Worm (Caenorhabditis elegans) whole organism, early embryonic: Measurements from ENCODE around the gene Y66D12A.21.

Experiments
- F13C5.2 ChIP-seq: sonication (generic microtip); optimal IDR thresholded peaks from 2 replicates; lab custom pipeline; 2017; ENCODE audit warnings: mild to moderate bottlenecking, missing genetic modification characterization, inconsistent platforms, missing compliant biosample characterization
- aly-1 ChIP-seq: sonication (generic microtip); optimal IDR thresholded peaks from 2 replicates; lab custom pipeline; 2016; ENCODE audit warnings: missing genetic modification characterization, missing compliant biosample characterization
- ama-1 ChIP-seq: fragments of 150-350 bp; optimal IDR thresholded peaks from 2 replicates; lab custom pipeline; 2014
- ceh-13 ChIP-seq: fragments of 200-800 bp; sonication (Bioruptor generic); optimal IDR thresholded peaks from 2 replicates; lab custom pipeline; 2018; ENCODE audit warnings: mild to moderate bottlenecking, missing genetic modification characterization, missing compliant biosample characterization
- flt-1 ChIP-seq: fragments of 200-800 bp; sonication (Bioruptor generic); IDR thresholded peaks from 2 replicates; pipeline ENCODE4 v1.3.6; 2022; ENCODE audit warnings: missing genetic modification characterization, missing compliant biosample characterization
- hmbx-1 ChIP-seq: sonication (generic microtip); optimal IDR thresholded peaks from 2 replicates; lab custom pipeline; 2016; ENCODE audit warnings: mild to moderate bottlenecking, missing genetic modification characterization, missing compliant biosample characterization
- scrt-1 ChIP-seq: fragments of 200-800 bp; sonication (Bioruptor generic); IDR thresholded peaks from 2 replicates; pipeline ENCODE4 v1.3.6; 2022; ENCODE audit warnings: missing genetic modification characterization, missing compliant biosample characterization
- sea-1 ChIP-seq: fragments of 200-800 bp; sonication (Bioruptor generic); conservative IDR thresholded peaks from 2 replicates; pipeline ENCODE4 v1.3.6; 2022; ENCODE audit warnings: missing genetic modification characterization, missing compliant biosample characterization
- tbx-11 ChIP-seq: fragments of 200-800 bp; sonication (Bioruptor generic); IDR thresholded peaks from 2 replicates; pipeline ENCODE4 v1.3.6; 2022; ENCODE audit warnings: missing genetic modification characterization, missing compliant biosample characterization
- tbx-37 ChIP-seq: fragments of 200-800 bp; sonication (Bioruptor generic); conservative IDR thresholded peaks from 2 replicates; pipeline ENCODE4 v1.3.6; 2022; ENCODE audit warnings: missing genetic modification reagents, missing genetic modification characterization, missing compliant biosample characterization
- tra-4 ChIP-seq: sonication (generic microtip); optimal IDR thresholded peaks from 2 replicates; lab custom pipeline; 2017; ENCODE audit warnings: missing genetic modification characterization, missing compliant biosample characterization

ce11 chrIII:11492489-11492888, 12.6 kb downstream of the Y66D12A.21 start:
- no peak for TF ChIP-seq F13C5.2 (tag; lab: Kevin White, UChicago)
- no peak for TF ChIP-seq ama-1
- TF ChIP-seq tra-4: no peak
- no peak for TF ChIP-seq tbx-11 (GFP tag; lab: Robert Waterston, UW)
- no peak for TF ChIP-seq tbx-37 (GFP tag; lab: Robert Waterston, UW)
- TF ChIP-seq hmbx-1 (tag; lab: Kevin White, UChicago): no peak
- no peak for TF ChIP-seq aly-1
- TF ChIP-seq scrt-1: no peak
- no peak for TF ChIP-seq flt-1 (GFP tag; lab: Robert Waterston, UW)
- no peak for TF ChIP-seq ceh-13 (GFP tag; lab: Kevin White, UChicago)
- TF ChIP-seq sea-1 (GFP tag; lab: Robert Waterston, UW): no peak
